Worm (Caenorhabditis elegans): ENCODE data around the gene ccar-1.

- TF ChIP-seq W03F9.2 (tag; optimal IDR thresholded peaks at IDR 0.05) (no peak), dao-5 (tag; optimal IDR thresholded peaks at IDR 0.05) (no peak)
These were observed 48.0 kb downstream of the ccar-1 start for ce11 chrIV:14119327-14119726.

All from whole organism, L4/young adult.